Worm (Caenorhabditis elegans) whole organism, L1 larva: Measurements from ENCODE around the gene T26H5.11.

Experiments
- ceh-82 ChIP-seq, 3 experiments: fragments of 150-350 bp in 1 of 3; sonication (generic microtip) in 2 of 3; optimal IDR thresholded peaks; 2 replicates each; lab custom pipeline; 2014 to 2017; ENCODE audit warnings: missing biosample characterization in 3 of 3, missing genetic modification characterization in 3 of 3
- ces-1 ChIP-seq: fragments of 150-350 bp; optimal IDR thresholded peaks from 2 replicates; lab custom pipeline; 2014; ENCODE audit warnings: missing biosample characterization, missing genetic modification reagents, missing genetic modification characterization
- egl-27 ChIP-seq, 2 experiments: fragments of 150-350 bp in 1 of 2; sonication (generic microtip); optimal IDR thresholded peaks; 3 replicates each; lab custom pipeline; 2017 to 2018; ENCODE audit warnings: missing biosample characterization in 2 of 2, missing genetic modification characterization in 2 of 2, missing genetic modification reagents in 2 of 2
- fkh-10 ChIP-seq: sonication (generic microtip); optimal IDR thresholded peaks from 2 replicates; lab custom pipeline; 2017; ENCODE audit warnings: missing biosample characterization, missing genetic modification reagents, missing genetic modification characterization
- lin-13 ChIP-seq: fragments of 150-350 bp; optimal IDR thresholded peaks from 2 replicates; lab custom pipeline; 2014; ENCODE audit warnings: missing biosample characterization, missing genetic modification reagents, missing genetic modification characterization
- lin-39 ChIP-seq: fragments of 150-350 bp; optimal IDR thresholded peaks from 2 replicates; lab custom pipeline; 2014; ENCODE audit warnings: missing biosample characterization, missing genetic modification reagents, missing genetic modification characterization
- mdl-1 ChIP-seq, 2 experiments: fragments of 150-350 bp; optimal IDR thresholded peaks; 2 replicates each; lab custom pipeline; 2014 to 2017; ENCODE audit warnings: missing biosample characterization in 2 of 2, missing genetic modification characterization in 2 of 2, inconsistent platforms in 1 of 2
- nhr-12 ChIP-seq: sonication (generic microtip); optimal IDR thresholded peaks from 2 replicates; lab custom pipeline; 2017; ENCODE audit warnings: missing biosample characterization, missing genetic modification characterization
- nhr-237 ChIP-seq: fragments of 150-350 bp; optimal IDR thresholded peaks from 2 replicates; lab custom pipeline; 2014; ENCODE audit warnings: missing biosample characterization, missing genetic modification characterization
- nhr-77 ChIP-seq: fragments of 150-350 bp; optimal IDR thresholded peaks from 2 replicates; lab custom pipeline; 2014; ENCODE audit warnings: missing biosample characterization, missing genetic modification characterization
- snpc-4 ChIP-seq: fragments of 150-350 bp; optimal IDR thresholded peaks from 2 replicates; lab custom pipeline; 2014; ENCODE audit warnings: missing biosample characterization, missing genetic modification characterization
- tlp-1 ChIP-seq: fragments of 150-350 bp; optimal IDR thresholded peaks from 2 replicates; lab custom pipeline; 2014; ENCODE audit warnings: missing biosample characterization, missing genetic modification characterization
- unc-130 ChIP-seq: fragments of 150-350 bp; optimal IDR thresholded peaks from 2 replicates; lab custom pipeline; 2017; ENCODE audit warnings: missing biosample characterization, missing genetic modification characterization, inconsistent platforms

- TF ChIP-seq tlp-1 (tag; lab: Kevin White, UChicago) = no peak
- TF ChIP-seq nhr-12 (tag; lab: Kevin White, UChicago) = no peak
- TF ChIP-seq mdl-1 (tag; optimal IDR thresholded peaks at IDR 0.05; lab: Kevin White, UChicago) = no peak
- TF ChIP-seq egl-27 (tag; optimal IDR thresholded peaks at IDR 0.05; lab: Kevin White, UChicago) = no peak
- no peak for TF ChIP-seq lin-13 (GFP tag; lab: Kevin White, UChicago)
- no peak for TF ChIP-seq snpc-4
- TF ChIP-seq unc-130 = no peak
- TF ChIP-seq nhr-77 (tag; lab: Kevin White, UChicago) = no peak
- TF ChIP-seq fkh-10 (GFP tag; lab: Kevin White, UChicago) = no peak
- TF ChIP-seq ces-1 (GFP tag; lab: Kevin White, UChicago) = no peak
- TF ChIP-seq nhr-237 = no peak
- TF ChIP-seq ceh-82 (tag; optimal IDR thresholded peaks at IDR 0.05; lab: Kevin White, UChicago) = no peak
- TF ChIP-seq lin-39 (tag; lab: Kevin White, UChicago) = no peak
Measured at ce11 chrV:15426944-15427343, 17.1 kb downstream of the T26H5.11 start, which contains the start of gene fbxa-209.
